Fruit fly (Drosophila melanogaster): ENCODE measurements around the gene CG7884.

CG7884 gene

dm6 chrX:19179696-19180255 lies 40.6 kb upstream of the CG7884 start, which contains the start of the genes CG7556 and CG7453 (continued):
- TF ChIP-seq B-H1 (GFP tag; IDR thresholded peaks at IDR 0.05) (peak; percentile 27; the same call in 1 of the 3 replicates), CG7745 (tag; optimal IDR thresholded peaks at IDR 0.05) (no peak), bsh (GFP tag; optimal IDR thresholded peaks at IDR 0.05) (peak in 1 of 2 experiments; percentile 64), zen2 (GFP tag; IDR thresholded peaks at IDR 0.05; ENCODE audit: partially characterized antibody) (no peak), Optix (GFP tag; IDR thresholded peaks at IDR 0.05) (no peak), HHEX (GFP tag; optimal IDR thresholded peaks at IDR 0.05) (peak; percentile 37), az2 (GFP tag; optimal IDR thresholded peaks at IDR 0.05) (peak; percentile 80), CG2199 (GFP tag; IDR thresholded peaks at IDR 0.05) (no peak), CG8944 (GFP tag; optimal IDR thresholded peaks at IDR 0.05) (peak; percentile 74), dati (GFP tag; IDR thresholded peaks at IDR 0.05) (no peak), CG2875 (GFP tag; optimal IDR thresholded peaks at IDR 0.05) (peak; percentile 29), Dfd (GFP tag; optimal IDR thresholded peaks at IDR 0.05) (no peak), ttk (GFP tag; IDR thresholded peaks at IDR 0.05) (no peak), jing (GFP tag; optimal IDR thresholded peaks at IDR 0.05) (peak; percentile 32), sens-2 (GFP tag; IDR thresholded peaks at IDR 0.05) (no peak), CG6654 (GFP tag; optimal IDR thresholded peaks at IDR 0.05) (peak; percentile 45), Rx (GFP tag; IDR thresholded peaks at IDR 0.05) (no peak; the same call in 1 of the 2 replicates), Neu2 (GFP tag; optimal IDR thresholded peaks at IDR 0.05; ENCODE audit: borderline replicate concordance) (no peak), CG33557 (GFP tag; optimal IDR thresholded peaks at IDR 0.05) (peak; percentile 55), CG14710 (tag; optimal IDR thresholded peaks at IDR 0.05) (peak; percentile 84), disco-r (GFP tag; optimal IDR thresholded peaks at IDR 0.05) (peak; percentile 62), Hsf (GFP tag; optimal IDR thresholded peaks at IDR 0.05) (peak; percentile 78), HLH54F (GFP tag; optimal IDR thresholded peaks at IDR 0.05) (peak; percentile 78), CG13894 (tag; optimal IDR thresholded peaks at IDR 0.05) (no peak), CG1792 (GFP tag; optimal IDR thresholded peaks at IDR 0.05) (no peak), CG31224 (GFP tag; IDR thresholded peaks at IDR 0.05) (peak; percentile 45), Ada2b (GFP tag; IDR thresholded peaks at IDR 0.05) (peak; percentile 45; the same call in 1 of the 2 replicates), psq (GFP tag; optimal IDR thresholded peaks at IDR 0.05) (peak; percentile 29), Ets65A (GFP tag) (peak; percentile 98), Taf1 (GFP tag; IDR thresholded peaks at IDR 0.05) (0 out of 2 replicates have a peak, but pooled peaks have one; percentile 32), NfI (GFP tag; optimal IDR thresholded peaks at IDR 0.05) (peak; percentile 76), ham (GFP tag; IDR thresholded peaks at IDR 0.05) (no peak), CG6765 (GFP tag; optimal IDR thresholded peaks at IDR 0.05) (no peak), dm (GFP tag; optimal IDR thresholded peaks at IDR 0.05) (peak; percentile 79), Six4 (GFP tag; optimal IDR thresholded peaks at IDR 0.05) (peak; percentile 48), CG10654 (GFP tag; optimal IDR thresholded peaks at IDR 0.05) (peak; percentile 72), gem (tag; optimal IDR thresholded peaks at IDR 0.05) (peak; percentile 86), al (GFP tag; IDR thresholded peaks at IDR 0.05) (0 out of 2 replicates have a peak, but pooled peaks have one; percentile 16), CG5245 (GFP tag; optimal IDR thresholded peaks at IDR 0.05) (peak; percentile 64), Hmx (GFP tag; optimal IDR thresholded peaks at IDR 0.05) (peak; percentile 39), tup (GFP tag; optimal IDR thresholded peaks at IDR 0.05) (peak; percentile 33), vnd (GFP tag; IDR thresholded peaks at IDR 0.05; ENCODE audit: partially characterized antibody) (no peak), Fer1 (GFP tag; optimal IDR thresholded peaks at IDR 0.05) (peak; percentile 71), pros (GFP tag; optimal IDR thresholded peaks at IDR 0.05) (no peak), chm (GFP tag; IDR thresholded peaks at IDR 0.05) (no peak), Pdp1 (GFP tag; optimal IDR thresholded peaks at IDR 0.05) (peak; percentile 77), Kr (GFP tag; optimal IDR thresholded peaks at IDR 0.05) (no peak), gsb-n (tag; optimal IDR thresholded peaks at IDR 0.05) (peak; percentile 57), CG14965 (GFP tag; optimal IDR thresholded peaks at IDR 0.05; ENCODE audit: borderline replicate concordance) (no peak), TFAM (GFP tag; optimal IDR thresholded peaks at IDR 0.05) (no peak)

Measured in whole organism, embryonic.